Worm (Caenorhabditis elegans) whole organism, L4 larva: ENCODE measurements around the gene ins-32.
"Not testable (repeated sequence)": the region's sequence is repeated elsewhere in the genome, so short reads cannot be mapped to it uniquely, and the experiment has no call there.

Source experiments
- F37D6.2 ChIP-seq: sonication (generic microtip); optimal IDR thresholded peaks from 2 replicates; lab custom pipeline; 2016; ENCODE audit warnings: mild to moderate bottlenecking, missing genetic modification characterization, missing compliant biosample characterization
- F49E8.2 ChIP-seq: sonication (generic microtip); optimal IDR thresholded peaks from 2 replicates; lab custom pipeline; 2016; ENCODE audit warnings: missing compliant biosample characterization, mild to moderate bottlenecking, missing genetic modification characterization, borderline replicate concordance
- Y5F2A.4 ChIP-seq: fragments of 200-800 bp; sonication (Bioruptor generic); optimal IDR thresholded peaks from 2 replicates; lab custom pipeline; 2018; ENCODE audit warnings: mild to moderate bottlenecking, missing genetic modification characterization, missing compliant biosample characterization
- aha-1 ChIP-seq: fragments of 150-350 bp; peaks from one replicate; lab custom pipeline; 2014; ENCODE audit warnings: missing biosample characterization, missing genetic modification characterization
- aly-2 ChIP-seq: sonication (generic microtip); optimal IDR thresholded peaks from 2 replicates; lab custom pipeline; 2018; ENCODE audit warnings: missing biosample characterization, missing genetic modification characterization
- ama-1 ChIP-seq: fragments of 150-350 bp; optimal IDR thresholded peaks from 2 replicates; lab custom pipeline; 2014; ENCODE audit warnings: inconsistent platforms, mixed read lengths
- ceh-62 ChIP-seq: sonication (generic microtip); optimal IDR thresholded peaks from 2 replicates; lab custom pipeline; 2017; ENCODE audit warnings: missing biosample characterization, missing genetic modification characterization
- ceh-82 ChIP-seq: sonication (generic microtip); optimal IDR thresholded peaks from 2 replicates; lab custom pipeline; 2017; ENCODE audit warnings: missing biosample characterization, missing genetic modification characterization
- ces-1 ChIP-seq: fragments of 150-350 bp; sonication (generic microtip); optimal IDR thresholded peaks from 4 replicates; lab custom pipeline; 2014; ENCODE audit warnings: missing biosample characterization, missing genetic modification reagents, missing genetic modification characterization
- ctbp-1 ChIP-seq: fragments of 200-800 bp; sonication (Bioruptor generic); IDR thresholded peaks from 2 replicates; pipeline ENCODE4 v1.3.6; 2022; ENCODE audit warnings: missing genetic modification reagents, missing genetic modification characterization, missing compliant biosample characterization
- daf-19 ChIP-seq: fragments of 200-800 bp; sonication (Bioruptor generic); conservative IDR thresholded peaks from 2 replicates; pipeline ENCODE4 v1.3.6; 2022; ENCODE audit warnings: missing genetic modification characterization, missing compliant biosample characterization
- dmd-8 ChIP-seq: fragments of 200-800 bp; sonication (Bioruptor generic); IDR thresholded peaks from 2 replicates; pipeline ENCODE4 v1.3.6; 2022; ENCODE audit warnings: missing genetic modification characterization, missing compliant biosample characterization
- fkh-10 ChIP-seq: fragments of 150-350 bp; optimal IDR thresholded peaks from 2 replicates; lab custom pipeline; 2014; ENCODE audit warnings: missing biosample characterization, missing genetic modification reagents, missing genetic modification characterization
- hif-1 ChIP-seq, 2 experiments: sonication (generic microtip); optimal IDR thresholded peaks; 2 replicates each; lab custom pipeline; 2016 to 2017; ENCODE audit warnings: missing compliant biosample characterization in 2 of 2, missing genetic modification characterization in 2 of 2, missing genetic modification reagents in 2 of 2, missing genotype in 2 of 2, mild to moderate bottlenecking in 1 of 2
- hlh-30 ChIP-seq: sonication (generic microtip); optimal IDR thresholded peaks from 2 replicates; lab custom pipeline; 2017; ENCODE audit warnings: antibody characterized with exemption, mild to moderate bottlenecking, missing genetic modification characterization, missing compliant biosample characterization; ENCODE audit not compliant: insufficient read depth
- hmg-1.1 ChIP-seq: fragments of 200-800 bp; sonication (Bioruptor generic); IDR thresholded peaks from 2 replicates; pipeline ENCODE4 v1.3.6; 2022; ENCODE audit warnings: missing genetic modification reagents, missing genetic modification characterization, missing compliant biosample characterization
- lin-1 ChIP-seq: fragments of 200-800 bp; sonication (Bioruptor generic); IDR thresholded peaks from 2 replicates; pipeline ENCODE4 v1.3.6; 2022; ENCODE audit warnings: missing genetic modification reagents, missing genetic modification characterization, missing compliant biosample characterization
- lin-13 ChIP-seq: fragments of 150-350 bp; optimal IDR thresholded peaks from 2 replicates; lab custom pipeline; 2014; ENCODE audit warnings: missing biosample characterization, missing genetic modification reagents, missing genetic modification characterization
- lin-15B ChIP-seq: fragments of 150-350 bp; sonication (generic microtip); optimal IDR thresholded peaks from 3 replicates; lab custom pipeline; 2014; ENCODE audit warnings: missing biosample characterization, missing genetic modification characterization
- mdl-1 ChIP-seq, 2 experiments: fragments of 150-350 bp in 1 of 2; sonication (generic microtip) in 1 of 2; optimal IDR thresholded peaks; 2 replicates each; lab custom pipeline; 2014 to 2017; ENCODE audit warnings: missing biosample characterization in 2 of 2, missing genetic modification characterization in 2 of 2
- mep-1 ChIP-seq: fragments of 150-350 bp; sonication (generic microtip); optimal IDR thresholded peaks from 3 replicates; lab custom pipeline; 2014; ENCODE audit warnings: missing biosample characterization, missing genetic modification characterization
- nhr-11 ChIP-seq: fragments of 150-350 bp; optimal IDR thresholded peaks from 2 replicates; lab custom pipeline; 2014; ENCODE audit warnings: missing biosample characterization, missing genetic modification characterization
- nhr-48 ChIP-seq: sonication (generic microtip); optimal IDR thresholded peaks from 2 replicates; lab custom pipeline; 2016; ENCODE audit warnings: mild to moderate bottlenecking, missing genetic modification characterization, missing compliant biosample characterization
- pha-4 ChIP-seq, 2 experiments: fragments of 150-350 bp in 1 of 2; fragments of 200-800 bp in 1 of 2; sonication (Bioruptor generic) in 1 of 2; IDR thresholded peaks in 1 of 2; optimal IDR thresholded peaks in 1 of 2; 2 replicates each; pipeline versions ENCODE4 v1.3.6 to Lab custom; 2014 to 2022; ENCODE audit warnings: missing genetic modification characterization in 2 of 2, missing genetic modification reagents in 2 of 2, missing biosample characterization in 1 of 2, missing compliant biosample characterization in 1 of 2
- saeg-2 ChIP-seq: fragments of 200-800 bp; sonication (Bioruptor generic); IDR thresholded peaks from 2 replicates; pipeline ENCODE4 v1.3.6; 2022; ENCODE audit warnings: missing genetic modification reagents, missing genetic modification characterization, missing compliant biosample characterization
- set-16 ChIP-seq: fragments of 200-800 bp; sonication (Bioruptor generic); IDR thresholded peaks from 2 replicates; pipeline ENCODE4 v1.3.6; 2022; ENCODE audit warnings: missing genetic modification reagents, missing genetic modification characterization, missing compliant biosample characterization
- snpc-4 ChIP-seq: fragments of 150-350 bp; optimal IDR thresholded peaks from 2 replicates; lab custom pipeline; 2014; ENCODE audit warnings: missing biosample characterization, missing genetic modification characterization
- unc-39 ChIP-seq: sonication (generic microtip); optimal IDR thresholded peaks from 2 replicates; lab custom pipeline; 2017; ENCODE audit warnings: missing biosample characterization, missing genetic modification characterization
- unc-62 ChIP-seq, 3 experiments: fragments of 150-350 bp in 1 of 3; sonication (generic microtip); optimal IDR thresholded peaks in 2 of 3; peaks in 1 of 3; 1 replicate in 1 of 3; 2 replicates in 2 of 3; lab custom pipeline; 2014 to 2017; ENCODE audit warnings: missing biosample characterization in 3 of 3, missing genetic modification characterization in 3 of 3, missing genetic modification reagents in 3 of 3, missing genotype in 1 of 3
- vab-7 ChIP-seq: fragments of 200-800 bp; sonication (Bioruptor generic); IDR thresholded peaks from 2 replicates; pipeline ENCODE4 v1.3.6; 2022; ENCODE audit warnings: missing genetic modification reagents, missing genetic modification characterization, missing compliant biosample characterization
- zag-1 ChIP-seq: fragments of 150-350 bp; optimal IDR thresholded peaks from 2 replicates; lab custom pipeline; 2014; ENCODE audit warnings: missing biosample characterization, missing genetic modification characterization
- zfp-2 ChIP-seq: sonication (generic microtip); optimal IDR thresholded peaks from 2 replicates; lab custom pipeline; 2016; ENCODE audit warnings: mild to moderate bottlenecking, missing genetic modification characterization, missing compliant biosample characterization
- zip-2 ChIP-seq: fragments of 150-350 bp; optimal IDR thresholded peaks from 2 replicates; lab custom pipeline; 2014; ENCODE audit warnings: missing biosample characterization, missing genetic modification characterization

The ins-32 gene

DNA sequence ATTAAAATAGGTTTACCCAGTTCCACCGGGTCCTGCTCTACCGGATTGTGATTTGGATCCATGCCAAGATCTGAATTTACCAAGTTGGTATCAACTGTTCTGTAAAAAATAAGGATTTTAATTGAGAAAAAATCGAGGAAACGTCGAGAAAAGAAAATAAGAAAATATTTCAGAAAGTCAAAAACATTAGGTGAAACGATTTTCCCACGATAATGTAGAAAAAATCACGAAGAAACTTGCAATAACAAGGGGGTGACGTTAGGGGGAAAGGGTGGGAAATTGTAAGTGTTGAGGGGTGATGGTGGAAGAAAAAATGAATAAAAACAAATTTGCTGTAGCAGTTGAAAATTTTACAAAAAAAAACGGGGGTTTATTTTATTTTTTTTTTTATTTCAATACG is 30.0 kb downstream of the ins-32 start, which contains the start of gene T24E12.10:
T24E12.10 (minus strand) TSS at position 101 of the 400 bp plus-strand sequence.
- TF ChIP-seq unc-62 (GFP tag; optimal IDR thresholded peaks at IDR 0.05 in 1 of 2; lab: Kevin White, UChicago) (peak in 1 of 2 experiments; percentile 80), unc-62 (tag; optimal IDR thresholded peaks at IDR 0.05; lab: Kevin White, UChicago) (no peak), set-16 (GFP tag; lab: Robert Waterston, UW) (no peak)
- TF ChIP-seq, all 104 proteins: peak for 1

DNA sequence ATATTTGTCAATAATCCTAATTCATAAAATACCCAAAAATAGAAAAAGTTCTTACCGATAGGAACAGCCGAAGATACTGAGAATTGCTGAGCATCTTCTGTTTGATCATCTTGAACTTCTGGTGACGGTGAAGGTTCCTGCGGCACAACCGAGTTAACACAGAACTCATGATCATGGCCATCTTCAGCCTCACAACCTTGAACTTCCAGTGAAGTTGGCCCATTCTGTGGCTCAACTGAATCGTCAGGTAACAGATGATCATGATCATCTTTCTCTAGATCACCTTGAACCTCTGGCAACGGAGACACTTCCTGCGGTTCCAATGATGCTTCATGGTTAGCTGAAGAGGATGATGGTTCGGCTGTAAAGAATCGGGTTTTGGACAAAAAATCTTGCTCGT is 31.5 kb downstream of the ins-32 start:
- no peak for TF ChIP-seq ces-1 (GFP tag; lab: Kevin White, UChicago)
- peak in 1 of 2 experiments; percentile 94 for TF ChIP-seq unc-62 (GFP tag; optimal IDR thresholded peaks at IDR 0.05 in 1 of 2; lab: Kevin White, UChicago)
- no peak for TF ChIP-seq unc-62 (tag; optimal IDR thresholded peaks at IDR 0.05; lab: Kevin White, UChicago)
- TF ChIP-seq aha-1: peak; percentile 32
- no peak for TF ChIP-seq pha-4 (GFP tag; IDR thresholded peaks at IDR 0.05; lab: Robert Waterston, UW)
- TF ChIP-seq pha-4 (tag; optimal IDR thresholded peaks at IDR 0.05; lab: Kevin White, UChicago): no peak
- TF ChIP-seq ctbp-1 (GFP tag; lab: Robert Waterston, UW): no peak
- TF ChIP-seq nhr-11 (tag; lab: Kevin White, UChicago): no peak
- TF ChIP-seq ceh-62 (tag; lab: Kevin White, UChicago): no peak
- TF ChIP-seq mdl-1 (tag; optimal IDR thresholded peaks at IDR 0.05; lab: Kevin White, UChicago): no peak
- TF ChIP-seq aly-2 (tag; lab: Kevin White, UChicago): no peak
- no peak for TF ChIP-seq dmd-8
- no peak for TF ChIP-seq mep-1
- no peak for TF ChIP-seq saeg-2 (GFP tag; lab: Robert Waterston, UW)
- no peak for TF ChIP-seq lin-1 (GFP tag; lab: Robert Waterston, UW)
- TF ChIP-seq lin-15B (tag; lab: Kevin White, UChicago): no peak
- TF ChIP-seq fkh-10 (GFP tag; lab: Kevin White, UChicago): no peak

DNA sequence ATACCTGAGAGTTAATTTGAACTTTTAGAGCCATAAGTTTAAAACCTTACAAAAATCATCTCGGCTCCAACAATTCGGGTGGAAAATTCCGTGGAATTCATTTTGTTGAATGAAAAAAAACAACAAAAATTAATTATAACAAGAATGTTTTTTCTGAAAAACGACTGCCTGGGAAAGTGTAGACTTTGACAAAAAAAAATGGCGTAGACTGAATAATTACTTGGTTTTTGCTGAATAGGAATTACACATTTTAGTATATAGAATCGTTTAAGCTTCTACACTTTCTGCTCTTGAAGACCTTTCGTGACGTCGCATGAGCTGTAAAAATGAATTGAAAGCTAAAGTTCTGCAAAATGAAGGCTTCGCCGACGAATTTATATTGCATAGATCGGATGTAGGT is 38.6 kb downstream of the ins-32 start, which contains the start of gene srx-112:
srx-112 (minus strand) TSS at position 101 of the 400 bp plus-strand sequence.
- TF ChIP-seq daf-19 (GFP tag; lab: Robert Waterston, UW) (no peak), snpc-4 (tag; lab: Kevin White, UChicago) (no peak), ceh-82 (tag; lab: Kevin White, UChicago) (no peak), zip-2 (tag; lab: Kevin White, UChicago) (no peak), zag-1 (tag; lab: Kevin White, UChicago) (no peak), nhr-11 (tag; lab: Kevin White, UChicago) (no peak), F37D6.2 (tag; lab: Kevin White, UChicago) (no peak), ama-1 (lab: Kevin White, UChicago) (no peak), nhr-48 (tag; lab: Kevin White, UChicago) (no peak), Y5F2A.4 (no peak), hif-1 (tag; optimal IDR thresholded peaks at IDR 0.05; lab: Kevin White, UChicago) (no peak)

DNA sequence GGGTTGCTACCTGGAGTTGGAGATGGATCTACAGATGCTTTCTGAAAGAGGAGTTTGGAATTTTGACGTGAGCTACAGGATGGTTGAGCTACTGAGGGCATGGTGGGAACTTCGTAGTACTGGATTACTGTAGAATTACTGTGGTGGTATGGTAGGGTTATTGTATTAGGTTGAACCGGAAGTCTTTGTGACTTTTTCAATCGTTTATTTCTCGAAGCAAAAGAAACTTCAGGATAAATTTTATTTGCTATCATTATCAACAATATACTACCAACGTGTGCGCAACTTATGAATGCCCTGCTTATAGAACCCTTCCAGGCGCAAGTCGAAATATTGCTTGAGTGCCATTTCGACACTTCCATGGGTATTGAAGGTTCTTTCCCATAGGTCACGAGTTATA is 41.5 kb downstream of the ins-32 start, which contains the start of gene T24E12.6:
T24E12.6 (minus strand) TSS at position 101 of the 400 bp plus-strand sequence.
- peak in 1 of 2 experiments; percentile 3 for TF ChIP-seq unc-62 (GFP tag; optimal IDR thresholded peaks at IDR 0.05 in 1 of 2; lab: Kevin White, UChicago)
- TF ChIP-seq unc-62 (tag; optimal IDR thresholded peaks at IDR 0.05; lab: Kevin White, UChicago): not testable (repeated sequence)
- TF ChIP-seq, all 104 proteins: peak for 1; not testable (repeated sequence) for 103

- TF ChIP-seq F49E8.2 (tag; lab: Kevin White, UChicago): no peak
- TF ChIP-seq vab-7 (GFP tag; lab: Robert Waterston, UW): no peak
- no peak for TF ChIP-seq hif-1 (tag; optimal IDR thresholded peaks at IDR 0.05; lab: Kevin White, UChicago)
- no peak for TF ChIP-seq unc-62 (GFP tag; optimal IDR thresholded peaks at IDR 0.05 in 1 of 2; lab: Kevin White, UChicago)
- TF ChIP-seq unc-62 (tag; optimal IDR thresholded peaks at IDR 0.05; lab: Kevin White, UChicago): no peak
- no peak for TF ChIP-seq ama-1 (lab: Kevin White, UChicago)
- TF ChIP-seq hlh-30 (tag; lab: Kevin White, UChicago): no peak
- TF ChIP-seq hmg-1.1 (GFP tag; lab: Robert Waterston, UW): no peak
- TF ChIP-seq zfp-2 (tag; lab: Kevin White, UChicago): no peak
- TF ChIP-seq unc-39 (tag; lab: Kevin White, UChicago): no peak
- no peak for TF ChIP-seq lin-13
- no peak for TF ChIP-seq nhr-11 (tag; lab: Kevin White, UChicago)
- no peak for TF ChIP-seq Y5F2A.4
- TF ChIP-seq, all 104 proteins: peak for 0
Observed at ce11 chrII:3759010-3759409, 44.1 kb downstream of the ins-32 start, which contains the start of gene T24E12.12. T24E12.12 (plus strand) TSS chrII:3759290.
